Worm (Caenorhabditis elegans): ENCODE data around the gene srd-41.

Gene srd-41

DNA sequence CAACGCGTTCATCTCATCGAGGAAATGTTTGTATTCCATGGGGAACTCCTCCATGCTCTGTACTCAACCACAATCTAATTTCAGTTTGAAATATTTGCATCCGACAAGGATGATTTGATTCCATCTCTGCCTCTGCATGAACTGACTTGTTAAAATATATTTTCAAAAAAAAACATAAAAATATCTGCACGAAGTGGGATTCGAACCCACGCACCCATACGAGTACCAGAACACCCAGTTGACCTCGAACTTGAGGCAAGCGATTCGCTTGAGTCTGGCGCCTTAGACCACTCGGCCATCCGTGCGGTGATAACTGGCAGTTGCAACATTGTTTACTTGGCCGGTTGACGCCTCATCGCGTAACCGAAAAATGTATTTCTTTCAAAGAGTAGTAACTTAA is 21.3 kb downstream of the srd-41 start:
- TF ChIP-seq nhr-76 (tag; optimal IDR thresholded peaks at IDR 0.05) (no peak), nhr-28 (tag; optimal IDR thresholded peaks at IDR 0.05) (no peak), hmg-11 (tag; optimal IDR thresholded peaks at IDR 0.05) (peak; percentile 4), nfya-1 (tag; optimal IDR thresholded peaks at IDR 0.05; ENCODE audit: insufficient read depth) (peak; percentile 26), ceh-9 (tag; optimal IDR thresholded peaks at IDR 0.05) (no peak), skn-1 (tag; optimal IDR thresholded peaks at IDR 0.05) (peak; percentile 51), ceh-16 (tag; optimal IDR thresholded peaks at IDR 0.05) (no peak), elt-1 (tag; optimal IDR thresholded peaks at IDR 0.05) (no peak), ztf-11 (tag; optimal IDR thresholded peaks at IDR 0.05) (no peak), nhr-77 (tag; optimal IDR thresholded peaks at IDR 0.05) (no peak), egl-5 (tag; optimal IDR thresholded peaks at IDR 0.05) (no peak), nhr-43 (tag; optimal IDR thresholded peaks at IDR 0.05; ENCODE audit: poor library complexity, severe bottlenecking) (peak; percentile 36), mdl-1 (tag; optimal IDR thresholded peaks at IDR 0.05) (no peak), elt-2 (tag; optimal IDR thresholded peaks at IDR 0.05) (peak; percentile 49), R02D3.7 (tag; optimal IDR thresholded peaks at IDR 0.05) (no peak)

DNA sequence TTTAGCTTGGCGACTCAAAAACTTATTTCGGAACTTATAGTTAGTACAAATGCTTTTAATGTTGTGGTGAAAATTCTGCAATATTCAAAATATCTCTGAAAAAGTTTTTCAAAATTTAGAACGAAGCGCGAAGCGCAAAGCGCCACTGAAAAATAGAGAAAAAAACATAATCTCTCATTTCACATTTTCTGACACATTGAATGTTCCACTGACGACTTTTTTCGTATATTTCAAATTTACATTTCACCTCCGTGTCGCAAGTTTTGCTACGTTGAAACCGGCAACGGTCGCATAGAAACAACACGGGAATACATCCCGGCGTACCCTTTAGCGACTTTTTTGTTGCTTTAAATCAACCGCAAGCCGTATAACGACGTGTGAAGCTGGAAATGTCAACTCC is 21.8 kb downstream of the srd-41 start, which contains the start of gene F42F12.14:
Gene F42F12.14, plus strand, starts transcription at position 301 of the 400 bp plus-strand sequence.
- TF ChIP-seq ceh-9 (tag; optimal IDR thresholded peaks at IDR 0.05) (no peak), fkh-10 (GFP tag; optimal IDR thresholded peaks at IDR 0.05) (no peak), nhr-11 (tag; optimal IDR thresholded peaks at IDR 0.05) (no peak)

DNA sequence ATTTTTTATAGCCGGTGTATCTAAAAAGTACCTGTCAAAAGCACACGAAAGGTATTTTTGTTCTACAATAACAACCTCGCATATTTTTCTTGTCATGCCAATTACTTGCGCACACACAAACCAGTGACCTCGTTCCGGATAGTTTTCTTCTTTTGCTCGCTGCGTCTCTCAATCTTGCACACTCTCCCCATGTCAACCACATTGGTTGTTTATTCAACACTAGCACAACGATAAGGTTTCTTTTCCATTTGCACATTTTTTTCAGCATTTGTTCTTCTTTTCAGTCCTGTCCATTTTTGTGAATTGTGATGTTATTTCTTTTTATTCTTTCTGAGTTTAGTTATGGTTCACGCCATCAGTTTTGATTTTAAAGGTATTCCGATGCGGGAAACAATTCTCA is 23.7 kb downstream of the srd-41 start, which contains the start of gene F42F12.3:
Gene F42F12.3, plus strand, starts transcription at position 372 of the 400 bp plus-strand sequence.
- no peak for TF ChIP-seq unc-39 (tag; optimal IDR thresholded peaks at IDR 0.05)
- no peak for TF ChIP-seq nhr-28 (tag; optimal IDR thresholded peaks at IDR 0.05)
- no peak for TF ChIP-seq nfya-1 (tag; optimal IDR thresholded peaks at IDR 0.05; ENCODE audit: insufficient read depth)
- TF ChIP-seq tbx-2 (tag; optimal IDR thresholded peaks at IDR 0.05), result no peak
- TF ChIP-seq ztf-11 (tag; optimal IDR thresholded peaks at IDR 0.05), result no peak
- peak; percentile 55 for TF ChIP-seq pha-4 (tag; optimal IDR thresholded peaks at IDR 0.05)
- peak; percentile 14 for TF ChIP-seq nhr-23 (tag; optimal IDR thresholded peaks at IDR 0.05)
- TF ChIP-seq egl-5 (tag; optimal IDR thresholded peaks at IDR 0.05), result no peak
- TF ChIP-seq elt-2 (tag; optimal IDR thresholded peaks at IDR 0.05), result peak; percentile 15
- no peak for TF ChIP-seq hmg-11 (tag; optimal IDR thresholded peaks at IDR 0.05)
- peak; percentile 45 for TF ChIP-seq pqm-1 (tag; optimal IDR thresholded peaks at IDR 0.05)

DNA sequence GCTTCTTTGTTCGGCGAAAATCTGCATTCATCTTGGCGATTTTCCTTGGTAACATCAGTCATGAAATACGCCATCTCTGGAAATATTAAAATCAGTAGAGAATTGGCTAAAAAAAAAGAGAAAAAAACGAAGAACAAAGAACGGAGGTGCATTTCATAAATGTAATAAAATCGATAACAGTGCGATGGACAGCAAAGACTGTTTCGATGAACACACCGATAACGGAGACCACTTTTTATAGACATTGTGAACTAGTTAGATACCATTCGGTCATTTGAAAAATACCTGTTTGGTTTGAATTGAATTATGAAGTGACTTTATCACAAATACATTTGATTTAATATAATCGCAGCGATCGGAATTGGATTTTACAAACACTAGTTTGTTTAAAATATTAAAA is 26.3 kb downstream of the srd-41 start, which contains the start of gene F42F12.4:
Gene F42F12.4, minus strand, starts transcription at position 76 of the 400 bp plus-strand sequence.
- peak; percentile 29 for TF ChIP-seq elt-2 (tag; optimal IDR thresholded peaks at IDR 0.05)
- peak; percentile 3 for TF ChIP-seq pqm-1 (tag; optimal IDR thresholded peaks at IDR 0.05)
- TF ChIP-seq ceh-28 (tag; optimal IDR thresholded peaks at IDR 0.05), result peak; percentile 63
- no peak for TF ChIP-seq daf-12 (tag; optimal IDR thresholded peaks at IDR 0.05)

DNA sequence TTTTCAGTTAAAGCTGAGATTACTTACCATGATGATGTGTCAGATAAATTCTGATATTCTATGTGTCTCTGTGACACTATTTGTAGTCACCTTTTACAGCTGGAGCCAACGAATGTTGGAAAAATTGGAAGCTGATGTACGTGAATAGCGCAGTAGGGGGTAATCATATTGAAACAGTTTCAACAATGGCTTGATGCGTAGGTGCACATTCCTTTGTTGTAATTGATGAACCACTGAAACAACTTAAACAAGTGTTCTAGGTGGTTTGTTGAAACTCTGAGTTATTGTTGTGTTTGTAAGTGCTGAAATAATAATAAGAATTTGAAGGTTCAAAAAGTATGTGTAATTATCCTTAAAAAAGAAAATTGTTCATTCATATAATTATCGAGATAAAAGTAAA is 30.1 kb downstream of the srd-41 start, which contains the start of gene nspc-12:
Gene nspc-12, minus strand, starts transcription at position 101 of the 400 bp plus-strand sequence.
- TF ChIP-seq ceh-28 (tag; optimal IDR thresholded peaks at IDR 0.05) (no peak), tbx-2 (tag; optimal IDR thresholded peaks at IDR 0.05) (no peak), unc-62 (GFP tag; optimal IDR thresholded peaks at IDR 0.05) (no peak), lin-15B (tag; optimal IDR thresholded peaks at IDR 0.05) (no peak), egl-27 (tag; optimal IDR thresholded peaks at IDR 0.05) (no peak), ama-1 (optimal IDR thresholded peaks at IDR 0.05) (no peak), lin-39 (tag; optimal IDR thresholded peaks at IDR 0.05) (no peak), fkh-10 (GFP tag; optimal IDR thresholded peaks at IDR 0.05) (no peak), eor-1 (tag; optimal IDR thresholded peaks at IDR 0.05) (no peak)

DNA sequence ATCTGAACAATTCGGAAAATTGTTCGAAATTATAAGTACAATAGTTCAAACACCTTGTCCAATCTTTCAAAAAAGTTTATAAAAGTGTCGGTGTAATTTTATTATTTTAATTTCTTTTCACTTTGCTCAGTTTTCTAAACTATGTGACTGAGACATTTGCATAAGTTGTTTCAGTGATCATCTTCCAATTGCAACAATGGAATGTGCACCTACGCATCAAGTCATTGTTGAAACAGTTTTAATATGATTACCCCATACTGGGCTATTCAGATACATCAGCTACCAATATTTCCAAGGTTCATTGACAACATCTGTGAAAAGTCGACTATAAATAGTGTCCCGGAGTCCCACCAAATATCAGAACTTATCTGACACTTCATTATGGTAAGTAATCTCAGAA is 30.6 kb downstream of the srd-41 start, which contains the start of gene nspc-13:
Gene nspc-13, plus strand, starts transcription at position 301 of the 400 bp plus-strand sequence.
- TF ChIP-seq ztf-11 (tag; optimal IDR thresholded peaks at IDR 0.05) (no peak), nhr-67 (tag; optimal IDR thresholded peaks at IDR 0.05) (no peak), nhr-77 (tag; optimal IDR thresholded peaks at IDR 0.05) (no peak), fkh-10 (GFP tag; optimal IDR thresholded peaks at IDR 0.05) (no peak), lsy-12 (tag; optimal IDR thresholded peaks at IDR 0.05) (no peak), nhr-23 (tag; optimal IDR thresholded peaks at IDR 0.05) (no peak), nhr-76 (tag; optimal IDR thresholded peaks at IDR 0.05) (no peak), snpc-4 (tag; optimal IDR thresholded peaks at IDR 0.05) (no peak), fkh-2 (tag; optimal IDR thresholded peaks at IDR 0.05) (no peak), tbx-2 (tag; optimal IDR thresholded peaks at IDR 0.05) (no peak), aly-2 (tag; optimal IDR thresholded peaks at IDR 0.05) (no peak), elt-1 (tag; optimal IDR thresholded peaks at IDR 0.05) (no peak), nfya-1 (tag; optimal IDR thresholded peaks at IDR 0.05; ENCODE audit: insufficient read depth) (no peak), ceh-82 (tag; optimal IDR thresholded peaks at IDR 0.05) (no peak), nhr-43 (tag; optimal IDR thresholded peaks at IDR 0.05; ENCODE audit: poor library complexity, severe bottlenecking) (no peak), pha-4 (tag; optimal IDR thresholded peaks at IDR 0.05) (no peak), ZK546.5 (tag; optimal IDR thresholded peaks at IDR 0.05) (no peak), fos-1 (tag; optimal IDR thresholded peaks at IDR 0.05) (no peak), egl-27 (tag; optimal IDR thresholded peaks at IDR 0.05) (no peak)

Measured in whole organism, L3 larva.